Worm (Caenorhabditis elegans) whole organism, young adult: ENCODE results near the gene magu-4.

ENCODE experiments used
- B0035.1 ChIP-seq: sonication (generic microtip); optimal IDR thresholded peaks from 2 replicates; lab custom pipeline; 2016; ENCODE audit warnings: missing genetic modification characterization, mild to moderate bottlenecking, missing compliant biosample characterization, missing genotype, missing genetic modification reagents
- C06A6.2 ChIP-seq: fragments of 200-800 bp; sonication (Bioruptor generic); conservative IDR thresholded peaks from 2 replicates; pipeline ENCODE4 v1.3.6; 2022; ENCODE audit warnings: missing genetic modification characterization, missing compliant biosample characterization
- C17E4.6 ChIP-seq: fragments of 200-800 bp; sonication (Bioruptor generic); IDR thresholded peaks from 2 replicates; pipeline ENCODE4 v1.3.6; 2022; ENCODE audit warnings: missing genetic modification reagents, missing genetic modification characterization, missing compliant biosample characterization
- F39B2.1 ChIP-seq: fragments of 200-800 bp; sonication (Bioruptor generic); IDR thresholded peaks from 2 replicates; pipeline ENCODE4 v1.3.6; 2022; ENCODE audit warnings: missing genetic modification reagents, missing genetic modification characterization, missing compliant biosample characterization
- K12H6.12 ChIP-seq: fragments of 200-800 bp; sonication (Bioruptor generic); optimal IDR thresholded peaks from 2 replicates; lab custom pipeline; 2018; ENCODE audit warnings: mild to moderate bottlenecking, missing genetic modification characterization, missing compliant biosample characterization
- Y53F4B.3 ChIP-seq: fragments of 200-800 bp; sonication (Bioruptor generic); IDR thresholded peaks from 2 replicates; pipeline ENCODE4 v1.3.6; 2022; ENCODE audit warnings: missing genetic modification reagents, missing genetic modification characterization, missing compliant biosample characterization
- Y67H2A.10 ChIP-seq: fragments of 200-800 bp; sonication (Bioruptor generic); conservative IDR thresholded peaks from 2 replicates; pipeline ENCODE4 v1.3.6; 2022; ENCODE audit warnings: missing genetic modification reagents, missing genetic modification characterization, missing compliant biosample characterization
- Y79H2A.3 ChIP-seq: fragments of 200-800 bp; sonication (Bioruptor generic); conservative IDR thresholded peaks from 2 replicates; pipeline ENCODE4 v1.3.6; 2022; ENCODE audit warnings: missing genetic modification reagents, missing genetic modification characterization, missing compliant biosample characterization
- Y95B8A.8 ChIP-seq: fragments of 200-800 bp; sonication (Bioruptor generic); IDR thresholded peaks from 2 replicates; pipeline ENCODE4 v1.3.6; 2022; ENCODE audit warnings: missing genetic modification reagents, missing genetic modification characterization, missing compliant biosample characterization
- aptf-3 ChIP-seq: fragments of 200-800 bp; sonication (Bioruptor generic); IDR thresholded peaks from 2 replicates; pipeline ENCODE4 v1.3.6; 2022; ENCODE audit warnings: missing genetic modification characterization, missing compliant biosample characterization
- attf-3 ChIP-seq: fragments of 200-800 bp; sonication (Bioruptor generic); conservative IDR thresholded peaks from 2 replicates; pipeline ENCODE4 v1.3.6; 2022; ENCODE audit warnings: missing genetic modification reagents, missing genetic modification characterization, missing compliant biosample characterization
- bed-2 ChIP-seq: fragments of 200-800 bp; sonication (Bioruptor generic); IDR thresholded peaks from 2 replicates; pipeline ENCODE4 v1.3.6; 2022; ENCODE audit warnings: missing genetic modification reagents, missing genetic modification characterization, missing compliant biosample characterization
- cebp-1 ChIP-seq, 2 experiments: fragments of 200-800 bp in 1 of 2; sonication (Bioruptor generic) in 1 of 2; sonication (generic microtip) in 1 of 2; IDR thresholded peaks in 1 of 2; optimal IDR thresholded peaks in 1 of 2; 2 replicates each; pipeline versions ENCODE4 v1.3.6 to Lab custom; 2017 to 2022; ENCODE audit warnings: missing compliant biosample characterization in 2 of 2, missing genetic modification characterization in 2 of 2, mild to moderate bottlenecking in 1 of 2, missing genetic modification reagents in 1 of 2, moderate library complexity in 1 of 2
- ceh-40 ChIP-seq: fragments of 200-800 bp; sonication (Bioruptor generic); IDR thresholded peaks from 2 replicates; pipeline ENCODE4 v1.3.6; 2022; ENCODE audit warnings: missing genetic modification characterization, missing compliant biosample characterization
- dpff-1 ChIP-seq: sonication (generic microtip); optimal IDR thresholded peaks from 2 replicates; lab custom pipeline; 2017; ENCODE audit warnings: mild to moderate bottlenecking, missing genetic modification characterization, missing compliant biosample characterization
- egrh-3 ChIP-seq: fragments of 200-800 bp; sonication (Bioruptor generic); IDR thresholded peaks from 2 replicates; pipeline ENCODE4 v1.3.6; 2022; ENCODE audit warnings: missing genetic modification reagents, missing genetic modification characterization, missing compliant biosample characterization
- ekl-4 ChIP-seq: fragments of 200-800 bp; sonication (Bioruptor generic); IDR thresholded peaks from 2 replicates; pipeline ENCODE4 v1.3.6; 2022; ENCODE audit warnings: missing genetic modification reagents, missing genetic modification characterization, missing compliant biosample characterization
- fkh-3 ChIP-seq: sonication (generic microtip); optimal IDR thresholded peaks from 2 replicates; lab custom pipeline; 2016; ENCODE audit warnings: mild to moderate bottlenecking, missing genetic modification characterization, missing compliant biosample characterization
- him-1 ChIP-seq: sonication (generic microtip); optimal IDR thresholded peaks from 2 replicates; lab custom pipeline; 2016; ENCODE audit warnings: missing genotype, missing genetic modification reagents, missing genetic modification characterization, missing compliant biosample characterization
- hlh-12 ChIP-seq: sonication (generic microtip); optimal IDR thresholded peaks from 2 replicates; lab custom pipeline; 2016; ENCODE audit warnings: missing genetic modification characterization, missing compliant biosample characterization
- hmg-1.2 ChIP-seq: fragments of 200-800 bp; sonication (Bioruptor generic); IDR thresholded peaks from 2 replicates; pipeline ENCODE4 v1.3.6; 2022; ENCODE audit warnings: missing genetic modification reagents, missing genetic modification characterization, missing compliant biosample characterization
- hmg-20 ChIP-seq: fragments of 200-800 bp; sonication (Bioruptor generic); IDR thresholded peaks from 2 replicates; pipeline ENCODE4 v1.3.6; 2022; ENCODE audit warnings: missing genetic modification reagents, missing genetic modification characterization, missing compliant biosample characterization
- hrde-1 ChIP-seq: sonication (generic microtip); optimal IDR thresholded peaks from 2 replicates; lab custom pipeline; 2016; ENCODE audit warnings: missing genetic modification characterization, mild to moderate bottlenecking, missing compliant biosample characterization, moderate library complexity, missing genotype, missing genetic modification reagents, borderline replicate concordance
- hsf-1 ChIP-seq: fragments of 200-800 bp; sonication (Bioruptor generic); IDR thresholded peaks from 2 replicates; pipeline ENCODE4 v1.3.6; 2022; ENCODE audit warnings: missing genetic modification reagents, missing genetic modification characterization, missing compliant biosample characterization
- lag-1 ChIP-seq: fragments of 200-800 bp; sonication (Bioruptor generic); IDR thresholded peaks from 2 replicates; pipeline ENCODE4 v1.3.6; 2022; ENCODE audit warnings: missing genetic modification reagents, missing genetic modification characterization, missing compliant biosample characterization
- lir-1 ChIP-seq: fragments of 200-800 bp; sonication (Bioruptor generic); conservative IDR thresholded peaks from 2 replicates; pipeline ENCODE4 v1.3.6; 2022; ENCODE audit warnings: missing genetic modification reagents, missing genetic modification characterization, missing compliant biosample characterization
- lsl-1 ChIP-seq: fragments of 200-800 bp; sonication (Bioruptor generic); optimal IDR thresholded peaks from 2 replicates; lab custom pipeline; 2018; ENCODE audit warnings: mild to moderate bottlenecking, missing genetic modification characterization, moderate library complexity, missing compliant biosample characterization
- lsy-27 ChIP-seq: sonication (generic microtip); optimal IDR thresholded peaks from 2 replicates; lab custom pipeline; 2017; ENCODE audit warnings: missing genetic modification characterization, mild to moderate bottlenecking, missing compliant biosample characterization, antibody characterized with exemption, missing genotype, borderline replicate concordance; ENCODE audit not compliant: insufficient read depth
- nhr-80 ChIP-seq: sonication (generic microtip); optimal IDR thresholded peaks from 2 replicates; lab custom pipeline; 2016; ENCODE audit warnings: missing genetic modification characterization, missing compliant biosample characterization
- nhr-90 ChIP-seq: sonication (generic microtip); optimal IDR thresholded peaks from 2 replicates; lab custom pipeline; 2016; ENCODE audit warnings: missing genotype, mild to moderate bottlenecking, missing genetic modification characterization, missing compliant biosample characterization
- pbrm-1 ChIP-seq: fragments of 200-800 bp; sonication (Bioruptor generic); IDR thresholded peaks from 2 replicates; pipeline ENCODE4 v1.3.6; 2022; ENCODE audit warnings: missing genetic modification reagents, missing genetic modification characterization, missing compliant biosample characterization
- rcor-1 ChIP-seq: fragments of 200-800 bp; sonication (Bioruptor generic); IDR thresholded peaks from 2 replicates; pipeline ENCODE4 v1.3.6; 2022; ENCODE audit warnings: missing genetic modification reagents, missing genetic modification characterization, missing compliant biosample characterization
- rec-8 ChIP-seq, 2 experiments: sonication (generic microtip); optimal IDR thresholded peaks; 2 replicates each; lab custom pipeline; 2016; ENCODE audit warnings: mild to moderate bottlenecking in 2 of 2, missing genetic modification characterization in 2 of 2, missing genetic modification reagents in 2 of 2, missing genotype in 2 of 2, missing biosample characterization in 1 of 2, missing compliant biosample characterization in 1 of 2, moderate library complexity in 1 of 2
- rpc-1 ChIP-seq, 2 experiments: fragments of 150-350 bp in 1 of 2; sonication (generic microtip) in 1 of 2; optimal IDR thresholded peaks; 2 replicates each; lab custom pipeline; 2014 to 2018; ENCODE audit warnings: missing biosample characterization in 1 of 2, missing genetic modification characterization in 1 of 2, missing genetic modification reagents in 1 of 2, missing genotype in 1 of 2
- snpc-4 ChIP-seq, 5 experiments: fragments of 150-350 bp in 1 of 5; sonication (generic microtip) in 4 of 5; optimal IDR thresholded peaks; 2 replicates each; lab custom pipeline; 2014 to 2018; ENCODE audit warnings: missing genetic modification characterization in 5 of 5, missing biosample characterization in 3 of 5, antibody characterized with exemption in 2 of 5, mild to moderate bottlenecking in 2 of 5, missing compliant biosample characterization in 2 of 5, missing genotype in 2 of 5, moderate library complexity in 2 of 5, missing genetic modification reagents in 1 of 5
- somi-1 ChIP-seq: fragments of 200-800 bp; sonication (Bioruptor generic); optimal IDR thresholded peaks from 2 replicates; lab custom pipeline; 2018; ENCODE audit warnings: mild to moderate bottlenecking, missing genetic modification characterization, missing compliant biosample characterization
- ztf-22 ChIP-seq: fragments of 200-800 bp; sonication (Bioruptor generic); optimal IDR thresholded peaks from 2 replicates; lab custom pipeline; 2018; ENCODE audit warnings: mild to moderate bottlenecking, missing genetic modification characterization, moderate library complexity, missing compliant biosample characterization
- ztf-25 ChIP-seq: fragments of 200-800 bp; sonication (Bioruptor generic); IDR thresholded peaks from 2 replicates; pipeline ENCODE4 v1.3.6; 2022; ENCODE audit warnings: missing genetic modification reagents, missing genetic modification characterization, missing compliant biosample characterization
- ztf-28 ChIP-seq: fragments of 200-800 bp; sonication (Bioruptor generic); IDR thresholded peaks from 2 replicates; pipeline ENCODE4 v1.3.6; 2022; ENCODE audit warnings: missing genetic modification reagents, missing genetic modification characterization, missing compliant biosample characterization
- ztf-3 ChIP-seq: fragments of 200-800 bp; sonication (Bioruptor generic); optimal IDR thresholded peaks from 2 replicates; lab custom pipeline; 2018; ENCODE audit warnings: mild to moderate bottlenecking, missing genetic modification characterization, missing compliant biosample characterization

magu-4 gene

ce11 chrIV:10003372-10003771, 6.2 kb upstream of the magu-4 start, which contains the start of the genes C47E12.2 and sars-1:
Gene C47E12.2, minus strand, starts transcription at chrIV:10003502.
Gene sars-1, plus strand, starts transcription at chrIV:10003726.
- TF ChIP-seq lsl-1 (GFP tag; lab: Kevin White, UChicago): peak; percentile 51
- TF ChIP-seq ztf-3 (GFP tag; lab: Kevin White, UChicago): no peak
- TF ChIP-seq him-1 (tag; lab: Kevin White, UChicago): no peak
- TF ChIP-seq ztf-28 (GFP tag; lab: Robert Waterston, UW): no peak
- TF ChIP-seq bed-2: no peak
- no peak for TF ChIP-seq dpff-1 (tag; lab: Kevin White, UChicago)
- TF ChIP-seq snpc-4 (GFP tag; optimal IDR thresholded peaks at IDR 0.05; lab: Kevin White, UChicago): no peak
- TF ChIP-seq snpc-4 (tag; optimal IDR thresholded peaks at IDR 0.05; lab: Kevin White, UChicago): peak in 1 of 4 experiments; percentile 16
- no peak for TF ChIP-seq Y53F4B.3
- TF ChIP-seq lag-1 (GFP tag; lab: Robert Waterston, UW): no peak
- TF ChIP-seq cebp-1 (GFP tag; IDR thresholded peaks at IDR 0.05; lab: Robert Waterston, UW): no peak; the same call in 1 of the 2 replicates
- TF ChIP-seq cebp-1 (tag; optimal IDR thresholded peaks at IDR 0.05; lab: Kevin White, UChicago): peak; percentile 73

- TF ChIP-seq hsf-1 (GFP tag; lab: Robert Waterston, UW): no peak
- TF ChIP-seq Y67H2A.10: no peak
- TF ChIP-seq nhr-80: no peak
- no peak for TF ChIP-seq hmg-1.2 (GFP tag; lab: Robert Waterston, UW)
- no peak for TF ChIP-seq fkh-3 (tag; lab: Kevin White, UChicago)
- no peak for TF ChIP-seq ztf-3 (GFP tag; lab: Kevin White, UChicago)
- TF ChIP-seq somi-1 (GFP tag; lab: Kevin White, UChicago): no peak
- no peak for TF ChIP-seq hlh-12
- no peak for TF ChIP-seq lag-1 (GFP tag; lab: Robert Waterston, UW)
- TF ChIP-seq F39B2.1: no peak
- TF ChIP-seq ceh-40: no peak
- no peak for TF ChIP-seq C06A6.2 (GFP tag; lab: Robert Waterston, UW)
- TF ChIP-seq B0035.1 (tag; lab: Kevin White, UChicago): no peak
- no peak for TF ChIP-seq ztf-25 (GFP tag; lab: Robert Waterston, UW)
- TF ChIP-seq nhr-90 (tag; lab: Kevin White, UChicago): no peak
These were observed 2.8 kb upstream of the magu-4 start, which contains the start of gene C47E12.13 for ce11 chrIV:10006792-10007191. Gene C47E12.13, minus strand, starts transcription at chrIV:10006892.

ce11 chrIV:10007758-10008157, 1.8 kb upstream of the magu-4 start:
- peak; percentile 26 for TF ChIP-seq nhr-80
- TF ChIP-seq hmg-1.2 (GFP tag; lab: Robert Waterston, UW): peak; percentile 54; the same call in 1 of the 2 replicates
- no peak for TF ChIP-seq ekl-4

ce11 chrIV:10016977-10017376, 7.4 kb downstream of the magu-4 start, which contains the start of gene ent-7:
Gene ent-7, plus strand, starts transcription at chrIV:10017277.
- TF ChIP-seq rpc-1 (optimal IDR thresholded peaks at IDR 0.05; lab: Kevin White, UChicago) (no peak), rpc-1 (tag; optimal IDR thresholded peaks at IDR 0.05; lab: Kevin White, UChicago) (no peak), egrh-3 (GFP tag; lab: Robert Waterston, UW) (no peak), bed-2 (no peak), Y53F4B.3 (no peak), rec-8 (tag; optimal IDR thresholded peaks at IDR 0.05; lab: Kevin White, UChicago) (no peak), C17E4.6 (GFP tag; lab: Robert Waterston, UW) (no peak), hrde-1 (tag; lab: Kevin White, UChicago) (no peak), aptf-3 (GFP tag; lab: Robert Waterston, UW) (no peak), K12H6.12 (tag; lab: Kevin White, UChicago) (no peak), lir-1 (GFP tag; lab: Robert Waterston, UW) (no peak), ztf-25 (GFP tag; lab: Robert Waterston, UW) (no peak), attf-3 (GFP tag; lab: Robert Waterston, UW) (no peak), rcor-1 (GFP tag; lab: Robert Waterston, UW) (no peak), Y95B8A.8 (GFP tag; lab: Robert Waterston, UW) (no peak), Y79H2A.3 (no peak), hmg-20 (GFP tag; lab: Robert Waterston, UW) (no peak), lsy-27 (no peak), ceh-40 (no peak), ztf-22 (GFP tag; lab: Kevin White, UChicago) (no peak), pbrm-1 (no peak)
